Worm (Caenorhabditis elegans): ENCODE results near the gene gbh-1.
A peak's percentile ranks its signal among the peaks of the same experiment; 100 is the strongest.

gbh-1 gene

DNA sequence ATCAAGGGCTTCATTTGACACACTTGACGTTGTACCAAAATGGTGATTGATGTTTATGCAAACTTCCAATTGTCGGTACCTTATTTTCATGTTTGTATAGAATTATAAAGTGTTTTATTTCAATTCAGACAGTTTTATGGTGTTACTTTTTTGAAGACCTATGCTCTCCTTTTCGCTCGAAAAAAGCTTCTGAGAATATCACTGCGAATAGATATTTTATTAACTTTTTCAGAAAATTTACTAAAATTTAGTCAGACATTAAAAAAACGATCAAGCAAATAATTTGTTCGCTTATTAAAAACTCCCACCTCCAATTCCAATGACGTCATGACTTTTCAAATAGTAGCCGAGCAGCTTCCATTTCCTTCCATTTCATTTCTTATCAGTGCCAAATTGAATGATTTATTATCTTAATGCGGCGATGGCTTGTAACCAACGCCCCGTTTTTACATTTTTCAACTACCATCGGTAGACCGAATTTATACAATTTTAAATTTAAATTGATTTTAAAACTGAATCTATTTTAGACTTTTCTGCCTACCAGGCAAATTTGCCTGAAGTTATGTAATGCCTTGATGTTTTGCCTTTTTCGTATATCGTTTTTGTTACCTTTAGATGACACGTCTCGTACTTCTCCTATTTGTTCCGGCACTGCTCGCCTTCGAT, 46.6 kb downstream of the gbh-1 start, which contains the start of gene M28.10:
Gene M28.10, plus strand, starts transcription at position 616 of the 666 bp plus-strand sequence.
- TF ChIP-seq nhr-80 (tag; optimal IDR thresholded peaks at IDR 0.05) (peak; percentile 45), ztf-25 (GFP tag; IDR thresholded peaks at IDR 0.05) (no peak), atf-7 (tag; optimal IDR thresholded peaks at IDR 0.05) (peak; percentile 24)

DNA sequence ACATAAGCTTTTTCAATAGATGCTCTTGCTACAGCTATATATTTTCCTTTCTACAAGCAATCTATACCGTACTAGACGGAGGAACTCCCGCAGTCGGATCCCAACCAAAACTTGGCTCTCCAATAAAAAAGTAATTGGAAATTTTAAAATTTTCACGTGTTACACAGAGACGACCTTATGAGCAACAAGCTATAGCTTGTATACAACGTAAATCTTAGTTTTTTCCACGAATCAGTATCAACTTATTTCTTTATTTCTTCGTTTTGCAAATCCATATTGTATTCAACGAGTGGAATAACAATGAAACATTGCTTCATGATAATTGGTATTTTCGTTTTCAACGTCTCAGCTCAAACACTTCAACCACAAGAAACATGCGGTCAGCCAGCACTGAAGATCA, 50.2 kb downstream of the gbh-1 start, which contains the start of gene M28.4:
Gene M28.4, plus strand, starts transcription at position 301 of the 400 bp plus-strand sequence.
- TF ChIP-seq ccch-3 (GFP tag; optimal IDR thresholded peaks at IDR 0.05) (no peak), hsf-1 (GFP tag; IDR thresholded peaks at IDR 0.05) (no peak)
